Worm (Caenorhabditis elegans): ENCODE measurements around the gene F14H12.2.

F14H12.2 gene

DNA sequence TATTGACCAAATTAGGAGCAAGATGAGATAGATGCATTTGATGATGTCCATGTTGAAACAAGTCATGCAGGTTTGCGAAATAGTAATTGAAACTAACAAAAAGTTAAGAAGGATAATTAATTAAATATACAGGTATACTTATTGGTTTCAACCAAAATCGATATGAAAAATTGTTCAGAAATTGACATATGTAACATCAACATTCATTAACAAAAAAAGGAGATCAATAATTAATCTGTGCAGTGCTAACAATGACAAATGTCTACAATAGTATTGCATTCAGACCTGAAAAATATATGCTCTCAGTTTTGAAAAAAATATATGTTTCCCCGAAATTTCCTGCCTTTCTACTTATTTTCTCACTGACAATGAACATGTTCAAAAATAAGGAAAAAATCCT, 18.5 kb downstream of the F14H12.2 start, which contains the start of gene R160.4:
Gene R160.4, minus strand, starts transcription at position 101 of the 400 bp plus-strand sequence.
- TF ChIP-seq nhr-2 (tag; optimal IDR thresholded peaks at IDR 0.05) (no peak), sem-2 (GFP tag; optimal IDR thresholded peaks at IDR 0.05) (no peak), lin-32 (GFP tag; optimal IDR thresholded peaks at IDR 0.05) (no peak), lsy-2 (tag; optimal IDR thresholded peaks at IDR 0.05) (no peak), mep-1 (tag; optimal IDR thresholded peaks at IDR 0.05) (no peak), flh-1 (GFP tag; optimal IDR thresholded peaks at IDR 0.05) (no peak), blmp-1 (tag; optimal IDR thresholded peaks at IDR 0.05) (no peak), nhr-76 (tag; optimal IDR thresholded peaks at IDR 0.05) (no peak), unc-62 (GFP tag; optimal IDR thresholded peaks at IDR 0.05) (no peak), sptf-1 (tag; optimal IDR thresholded peaks at IDR 0.05) (no peak), ceh-39 (tag; optimal IDR thresholded peaks at IDR 0.05) (no peak), mab-5 (tag; optimal IDR thresholded peaks at IDR 0.05) (no peak), drap-1 (GFP tag; optimal IDR thresholded peaks at IDR 0.05) (no peak), zip-8 (tag; optimal IDR thresholded peaks at IDR 0.05) (no peak)

DNA sequence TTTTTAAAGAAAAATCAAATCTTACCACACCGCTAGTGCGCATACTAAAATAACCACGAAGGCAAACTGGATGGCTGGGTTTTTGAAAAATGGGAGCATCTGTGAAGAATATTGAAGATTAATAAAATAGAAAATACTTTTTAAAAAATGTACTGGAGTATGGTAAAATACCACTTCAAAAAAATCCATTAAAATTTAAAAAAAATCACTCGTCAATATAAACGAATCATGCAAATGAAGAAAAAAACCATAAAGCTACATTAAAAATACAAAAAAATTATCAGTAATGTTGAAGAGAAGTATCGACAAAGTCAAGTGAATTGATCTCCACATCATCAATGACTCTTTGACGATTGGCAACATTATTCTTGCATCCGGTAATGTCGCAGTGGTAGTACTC, 20.5 kb downstream of the F14H12.2 start, which contains the start of gene R160.5:
Gene R160.5, minus strand, starts transcription at position 101 of the 400 bp plus-strand sequence.
- TF ChIP-seq lsy-2 (tag; optimal IDR thresholded peaks at IDR 0.05) (no peak), lin-32 (GFP tag; optimal IDR thresholded peaks at IDR 0.05) (no peak), mab-5 (tag; optimal IDR thresholded peaks at IDR 0.05) (no peak), hlh-1 (tag; optimal IDR thresholded peaks at IDR 0.05) (no peak), nhr-12 (tag; optimal IDR thresholded peaks at IDR 0.05) (no peak), nhr-76 (tag; optimal IDR thresholded peaks at IDR 0.05) (no peak), nhr-2 (tag; optimal IDR thresholded peaks at IDR 0.05) (no peak), zip-8 (tag; optimal IDR thresholded peaks at IDR 0.05) (no peak), unc-62 (GFP tag; optimal IDR thresholded peaks at IDR 0.05) (no peak), mep-1 (tag; optimal IDR thresholded peaks at IDR 0.05) (no peak), pha-4 (tag; optimal IDR thresholded peaks at IDR 0.05) (no peak), tbx-8 (GFP tag; optimal IDR thresholded peaks at IDR 0.05) (no peak), ceh-43 (GFP tag; optimal IDR thresholded peaks at IDR 0.05) (no peak), sem-2 (GFP tag; optimal IDR thresholded peaks at IDR 0.05) (no peak), elt-1 (tag; optimal IDR thresholded peaks at IDR 0.05; ENCODE audit: borderline replicate concordance, insufficient read depth) (no peak), snpc-4 (tag; optimal IDR thresholded peaks at IDR 0.05) (no peak)

DNA sequence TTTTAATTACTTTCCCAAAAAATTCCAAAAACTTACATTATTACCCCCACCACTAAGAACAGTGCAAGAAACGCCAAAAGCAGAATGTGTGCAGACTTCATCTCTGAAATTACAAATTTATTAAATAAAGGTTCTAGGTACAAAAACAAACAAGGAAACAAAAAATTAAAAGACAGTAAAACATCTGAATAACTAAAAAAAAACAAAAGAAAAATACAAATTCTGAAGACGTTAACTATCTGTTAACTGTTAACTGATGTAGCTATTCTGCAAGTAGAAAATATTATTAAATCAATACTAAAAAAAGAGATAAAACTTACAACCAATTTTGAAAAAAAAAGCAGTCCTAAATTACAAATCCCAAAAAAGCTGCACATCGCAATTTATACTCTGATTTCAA, 21.1 kb downstream of the F14H12.2 start, which contains the start of gene R160.13:
Gene R160.13, minus strand, starts transcription at position 101 of the 400 bp plus-strand sequence.
- TF ChIP-seq sptf-1 (tag; optimal IDR thresholded peaks at IDR 0.05) (no peak), snpc-4 (tag; optimal IDR thresholded peaks at IDR 0.05) (no peak), mab-5 (tag; optimal IDR thresholded peaks at IDR 0.05) (no peak), sem-2 (GFP tag; optimal IDR thresholded peaks at IDR 0.05) (no peak), drap-1 (GFP tag; optimal IDR thresholded peaks at IDR 0.05) (no peak), hlh-1 (tag; optimal IDR thresholded peaks at IDR 0.05) (no peak), tbx-8 (GFP tag; optimal IDR thresholded peaks at IDR 0.05) (no peak)

DNA sequence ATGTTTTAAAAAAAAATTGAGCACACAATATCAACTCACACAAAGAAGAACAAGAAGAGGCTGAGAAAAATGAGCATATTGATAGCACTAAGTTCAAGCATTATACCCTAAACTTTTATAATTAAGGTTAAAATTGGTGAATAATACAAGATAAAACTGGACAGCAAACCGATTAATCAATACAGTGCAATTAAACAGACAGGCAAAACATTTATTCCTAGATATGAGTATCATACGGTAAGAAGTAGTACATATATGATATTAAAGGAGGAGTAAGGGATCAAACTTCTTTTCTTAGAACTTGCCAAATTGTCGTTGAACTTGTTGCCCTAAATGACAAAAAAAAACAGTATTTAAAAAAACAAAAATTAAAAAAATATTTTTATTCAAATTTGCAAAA, 21.7 kb downstream of the F14H12.2 start, which contains the start of gene R160.14:
Gene R160.14, minus strand, starts transcription at position 101 of the 400 bp plus-strand sequence.
- TF ChIP-seq sem-2 (GFP tag; optimal IDR thresholded peaks at IDR 0.05) (no peak), drap-1 (GFP tag; optimal IDR thresholded peaks at IDR 0.05) (no peak), cnd-1 (tag; optimal IDR thresholded peaks at IDR 0.05) (no peak), nhr-28 (tag; optimal IDR thresholded peaks at IDR 0.05) (no peak), unc-120 (tag; optimal IDR thresholded peaks at IDR 0.05; ENCODE audit: poor library complexity, severe bottlenecking) (no peak), ztf-11 (tag; optimal IDR thresholded peaks at IDR 0.05) (no peak), ceh-83 (GFP tag; optimal IDR thresholded peaks at IDR 0.05) (no peak), blmp-1 (tag; optimal IDR thresholded peaks at IDR 0.05) (no peak), tbx-8 (GFP tag; optimal IDR thresholded peaks at IDR 0.05) (no peak), elt-3 (tag; optimal IDR thresholded peaks at IDR 0.05) (no peak), bed-3 (GFP tag; optimal IDR thresholded peaks at IDR 0.05) (no peak), ceh-43 (GFP tag; optimal IDR thresholded peaks at IDR 0.05) (no peak), mls-2 (tag; optimal IDR thresholded peaks at IDR 0.05) (no peak)

DNA sequence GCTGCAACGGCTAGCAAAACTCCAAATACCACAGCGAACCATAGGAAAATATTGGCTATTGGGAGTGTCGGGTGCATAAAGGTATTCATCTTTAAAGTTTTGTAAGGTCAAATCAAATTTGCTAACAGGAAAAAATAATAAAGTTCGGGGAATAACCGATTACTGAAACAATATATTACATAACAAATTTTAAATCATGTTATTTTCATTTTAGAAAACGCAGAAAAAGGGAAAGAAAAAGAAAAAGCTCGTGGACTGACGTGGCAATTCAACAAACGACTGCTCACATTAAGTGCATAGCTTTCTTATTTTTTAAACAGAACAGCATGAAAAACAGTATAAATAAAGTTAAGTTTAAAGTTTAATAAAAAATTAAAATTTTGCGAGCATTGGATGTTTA, 22.8 kb downstream of the F14H12.2 start, which contains the start of gene R160.6:
Gene R160.6, minus strand, starts transcription at position 101 of the 400 bp plus-strand sequence.
- TF ChIP-seq nhr-237 (tag; optimal IDR thresholded peaks at IDR 0.05), result no peak
- TF ChIP-seq ztf-11 (tag; optimal IDR thresholded peaks at IDR 0.05), result no peak
- TF ChIP-seq pha-4 (tag; optimal IDR thresholded peaks at IDR 0.05), result no peak

Data from whole organism, mixed stage, embryonic.